Worm (Caenorhabditis elegans): ENCODE measurements around the gene Y54F10BM.22.
"Not testable (repeated sequence)": the region's sequence is repeated elsewhere in the genome, so short reads cannot be mapped to it uniquely, and the experiment has no call there.

Y54F10BM.22 gene

DNA sequence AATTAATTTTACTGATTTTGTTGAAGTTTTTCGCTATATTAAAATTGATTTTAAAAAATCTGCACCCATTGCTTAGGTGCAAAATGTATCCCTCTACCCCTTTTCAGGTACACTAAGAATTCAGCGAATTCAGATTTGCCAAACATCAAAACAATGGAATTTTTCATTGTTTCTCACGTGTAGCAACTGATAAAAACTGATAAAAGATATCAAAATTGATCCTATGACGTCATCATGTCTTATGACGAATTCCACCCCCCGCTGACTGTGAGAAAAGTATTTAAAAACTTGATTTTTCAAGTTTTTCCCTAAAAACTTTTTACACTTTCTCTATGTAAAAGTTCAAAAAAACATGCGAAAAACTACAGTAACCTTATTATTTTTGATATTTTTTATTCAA lies at the start of gene Y54F10BM.22:
Gene Y54F10BM.22, plus strand, starts transcription at position 331 of the 400 bp plus-strand sequence.
- no peak for TF ChIP-seq unc-62 (GFP tag; optimal IDR thresholded peaks at IDR 0.05)

DNA sequence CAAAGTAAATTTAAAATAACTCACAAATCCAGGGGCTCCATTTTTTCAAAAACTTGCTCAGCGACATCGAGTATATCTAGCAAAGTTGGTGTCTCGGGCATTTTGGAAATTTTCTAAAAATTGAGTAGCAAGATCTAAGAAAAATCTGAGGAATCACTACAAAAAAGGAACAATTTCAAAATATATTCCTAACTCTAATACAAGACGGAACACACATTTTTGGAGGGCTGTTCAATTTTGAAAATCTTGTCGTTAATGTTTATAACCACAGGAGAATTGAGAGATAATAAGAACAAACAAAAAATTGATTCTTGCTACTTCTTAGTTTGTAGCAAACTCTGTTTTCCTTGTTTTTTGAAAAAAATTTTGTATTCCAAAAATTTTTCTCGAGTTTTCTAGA lies 48.3 kb upstream of the Y54F10BM.22 start, which contains the start of gene fbxa-47:
Gene fbxa-47, minus strand, starts transcription at position 101 of the 400 bp plus-strand sequence.
- no peak for TF ChIP-seq unc-62 (GFP tag; optimal IDR thresholded peaks at IDR 0.05)

DNA sequence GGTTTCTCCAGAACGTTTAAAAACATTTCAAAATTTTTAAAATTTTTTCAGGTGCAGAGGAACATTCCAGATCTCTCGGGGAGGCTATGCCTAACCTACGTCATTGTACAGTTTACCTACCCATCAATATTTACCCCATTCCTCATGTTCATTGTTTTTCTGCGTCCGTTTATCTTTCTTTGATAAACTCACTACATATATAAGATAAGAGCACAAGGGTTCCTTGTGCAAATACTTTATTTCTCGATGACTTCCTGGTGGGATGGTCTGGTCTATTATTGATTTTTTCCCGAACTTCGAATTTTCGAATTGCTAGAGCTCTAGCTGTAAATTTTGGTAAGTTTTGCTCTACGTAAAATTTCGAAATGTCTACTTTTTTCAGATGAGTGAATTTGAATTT lies 47.3 kb upstream of the Y54F10BM.22 start:
- TF ChIP-seq unc-62 (GFP tag; optimal IDR thresholded peaks at IDR 0.05) = no peak

DNA sequence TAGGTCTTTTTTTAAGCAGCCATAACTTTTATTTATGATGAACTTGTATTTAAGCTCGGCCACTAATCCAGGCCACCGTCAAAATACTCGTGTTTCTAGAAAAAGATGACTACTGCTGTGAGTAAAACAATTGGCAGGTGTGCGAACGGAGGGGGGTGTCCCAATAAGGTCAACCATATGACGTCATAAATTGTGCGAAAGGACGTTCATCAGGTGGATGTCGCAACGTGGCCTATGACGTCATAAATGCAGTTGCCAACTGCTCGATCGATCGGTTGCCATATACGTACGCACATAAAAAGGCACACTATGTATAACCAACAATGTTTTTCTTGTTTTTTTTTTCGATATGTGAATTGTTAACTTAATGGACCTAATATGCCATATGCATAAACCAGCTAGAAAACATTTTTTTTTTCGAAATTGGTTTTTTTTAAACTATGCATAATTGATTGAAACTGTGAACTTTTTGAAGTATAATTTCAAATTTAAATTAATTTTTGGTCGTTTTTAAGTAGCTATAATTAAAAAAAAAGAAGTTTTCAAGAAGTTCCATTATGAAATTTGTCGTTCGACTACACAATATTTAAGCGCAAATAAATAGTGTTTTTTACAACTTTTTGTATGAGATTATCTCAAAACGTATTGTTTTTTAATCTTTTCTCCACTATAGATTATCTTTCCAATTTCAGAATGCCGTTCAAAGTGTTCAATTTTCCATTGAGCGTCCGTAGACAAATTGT lies 46.3 kb upstream of the Y54F10BM.22 start, which contains the start of gene C39B5.2:
Gene C39B5.2, plus strand, starts transcription at position 693 of the 743 bp plus-strand sequence.
- TF ChIP-seq unc-62 (GFP tag; optimal IDR thresholded peaks at IDR 0.05) = no peak

DNA sequence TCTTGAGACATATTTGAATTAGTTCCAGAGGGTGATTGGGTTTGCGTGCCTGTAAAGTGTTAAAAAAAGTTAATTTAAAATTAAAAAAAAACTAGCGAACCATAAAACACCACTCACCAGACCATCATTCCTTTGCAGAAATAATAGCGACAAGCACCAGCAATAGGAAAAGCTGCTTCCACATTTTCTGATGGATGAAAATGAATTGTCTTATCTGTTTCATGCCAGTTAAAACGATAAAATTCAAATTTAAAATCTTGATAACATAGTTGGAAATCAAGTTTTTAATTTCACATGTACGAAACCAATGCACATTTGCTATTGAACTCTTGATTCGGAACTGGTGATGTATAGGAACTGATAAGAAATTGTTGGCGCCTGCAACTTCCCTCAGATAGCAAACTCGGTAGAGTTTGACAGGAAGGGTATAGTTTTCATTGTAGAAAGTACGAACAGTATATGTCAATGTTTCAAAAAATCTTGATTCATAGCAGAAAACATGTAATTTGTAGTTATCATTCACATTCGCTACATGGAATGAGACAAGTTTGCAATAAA lies 41.0 kb upstream of the Y54F10BM.22 start, which contains the start of gene C39B5.10:
Gene C39B5.10, minus strand, starts transcription at position 51 of the 558 bp plus-strand sequence.
- no peak for TF ChIP-seq unc-62 (GFP tag; optimal IDR thresholded peaks at IDR 0.05)

DNA sequence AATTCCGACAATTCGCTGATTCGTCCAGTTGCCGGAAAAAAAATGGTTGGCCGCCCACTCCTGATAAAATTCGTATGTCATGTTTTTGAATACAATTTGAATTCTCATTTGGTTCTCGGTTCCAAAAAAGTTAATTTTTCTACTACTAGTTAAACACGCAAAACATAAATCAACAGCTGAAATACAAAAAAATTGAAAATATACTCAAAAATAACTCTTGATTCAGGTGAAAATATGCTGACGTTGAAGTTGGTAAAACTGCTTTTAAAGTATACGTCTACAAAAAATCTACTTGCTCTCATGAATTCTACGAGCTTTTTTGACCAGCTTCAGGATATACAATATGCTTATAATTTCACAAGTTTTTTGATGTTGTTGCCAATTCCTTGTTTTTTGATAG lies 40.2 kb upstream of the Y54F10BM.22 start, which contains the start of gene srz-56:
Gene srz-56, plus strand, starts transcription at position 301 of the 400 bp plus-strand sequence.
- TF ChIP-seq unc-62 (GFP tag; optimal IDR thresholded peaks at IDR 0.05) = no peak

DNA sequence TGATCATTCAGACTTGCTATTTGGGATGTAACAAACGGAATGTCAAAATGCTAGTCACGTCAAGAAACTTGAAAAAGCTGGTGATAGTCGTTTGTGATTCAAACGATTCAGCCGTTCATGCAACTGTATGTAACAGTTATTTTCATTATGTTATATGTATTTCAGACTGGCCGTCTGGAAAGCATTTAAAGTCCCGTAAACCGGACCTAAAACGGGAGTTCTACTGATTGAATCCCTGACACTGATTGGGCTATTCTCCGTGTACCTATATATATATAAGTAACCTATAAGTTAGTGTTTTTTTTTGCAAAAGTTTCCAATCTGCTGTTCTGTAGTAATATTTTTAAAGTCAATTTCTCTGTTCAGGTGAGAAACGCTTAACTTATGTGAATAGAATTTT lies 37.1 kb upstream of the Y54F10BM.22 start:
- TF ChIP-seq unc-62 (GFP tag; optimal IDR thresholded peaks at IDR 0.05) = no peak

DNA sequence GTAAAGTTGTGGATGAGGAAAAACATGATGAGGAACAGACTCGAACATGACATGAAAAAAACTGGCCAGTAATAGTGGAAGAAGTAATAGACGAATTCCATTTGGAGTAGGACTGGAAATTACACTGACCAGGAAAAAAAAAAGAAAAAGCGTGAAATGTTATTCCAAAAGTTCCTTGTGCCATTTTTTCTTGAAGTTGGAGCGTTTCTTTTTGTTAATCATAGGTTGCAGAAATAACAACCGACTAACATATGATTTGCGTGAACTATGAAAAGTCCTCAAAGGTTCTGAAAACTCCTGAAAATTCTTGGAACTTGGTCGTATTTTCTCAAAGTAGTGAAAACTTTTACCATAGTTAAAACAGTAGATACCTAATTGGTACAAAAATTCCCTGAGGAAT lies 35.0 kb upstream of the Y54F10BM.22 start, which contains the start of gene srd-67:
Gene srd-67, minus strand, starts transcription at position 101 of the 400 bp plus-strand sequence.
- TF ChIP-seq unc-62 (GFP tag; optimal IDR thresholded peaks at IDR 0.05) = no peak

DNA sequence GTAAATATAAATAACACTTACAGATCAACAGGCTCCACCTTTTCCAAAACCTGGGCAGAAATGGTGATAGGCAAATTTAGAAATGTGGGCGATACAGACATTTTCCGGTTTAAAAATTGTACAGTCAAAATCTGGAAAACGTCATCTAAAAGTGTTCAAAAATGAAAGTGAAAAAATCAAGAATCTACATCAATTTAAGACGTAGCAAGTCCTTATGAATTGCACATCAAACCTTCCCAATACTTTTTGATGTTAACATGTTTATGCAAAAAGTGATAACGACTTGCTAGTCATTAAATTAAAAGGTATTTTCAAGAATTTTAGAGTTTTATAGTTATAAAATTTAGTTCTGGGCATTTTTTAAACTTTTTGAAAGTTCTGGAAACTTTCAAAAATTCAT lies 29.4 kb upstream of the Y54F10BM.22 start, which contains the start of gene fbxa-7:
Gene fbxa-7, minus strand, starts transcription at position 101 of the 400 bp plus-strand sequence.
- no peak for TF ChIP-seq unc-62 (GFP tag; optimal IDR thresholded peaks at IDR 0.05)

DNA sequence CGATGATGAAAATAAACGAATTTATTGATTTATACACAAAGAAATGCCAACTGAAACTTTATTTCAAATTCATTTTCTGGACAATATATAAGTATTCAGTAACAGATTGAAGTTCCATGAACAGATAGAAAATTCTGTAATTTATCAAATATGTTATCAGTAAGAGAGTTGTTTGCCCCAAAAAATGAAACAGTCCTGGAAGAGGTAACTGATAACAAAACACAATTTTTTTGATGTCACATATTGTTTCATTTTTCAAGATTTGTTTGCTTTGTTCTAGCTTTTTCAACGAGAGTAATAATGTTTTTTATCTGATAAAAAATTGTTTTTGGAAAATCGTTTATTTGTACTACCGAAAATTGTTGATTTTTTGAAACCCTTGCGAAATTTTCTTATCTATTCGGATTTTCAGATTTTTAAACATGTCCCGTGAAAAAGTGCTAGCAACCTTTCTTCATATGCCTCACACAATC lies 27.6 kb upstream of the Y54F10BM.22 start, which contains the start of gene fbxa-73:
Gene fbxa-73, plus strand, starts transcription at position 423 of the 473 bp plus-strand sequence.
- TF ChIP-seq unc-62 (GFP tag; optimal IDR thresholded peaks at IDR 0.05) = no peak

DNA sequence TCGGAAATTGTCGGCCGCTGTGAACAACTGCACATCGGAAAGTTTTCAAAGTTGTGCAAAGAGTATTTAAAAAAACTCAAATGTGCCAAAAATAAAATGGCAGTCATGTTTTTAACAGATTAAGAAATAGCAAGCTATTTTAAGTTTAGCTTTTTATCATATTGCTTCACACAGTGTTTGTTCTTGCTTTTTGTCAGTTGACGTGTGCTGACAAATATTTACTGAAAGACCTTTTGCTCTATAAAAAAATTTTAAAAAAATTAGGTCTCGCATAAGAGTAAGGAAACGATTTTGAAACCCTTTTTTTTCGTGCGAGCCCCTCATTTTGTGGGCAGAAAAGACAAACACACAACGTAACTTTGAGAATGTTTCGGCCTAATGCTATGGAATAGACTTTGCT lies 25.2 kb upstream of the Y54F10BM.22 start, which contains the start of gene fbxa-71:
Gene fbxa-71, plus strand, starts transcription at position 301 of the 400 bp plus-strand sequence.
- no peak for TF ChIP-seq unc-62 (GFP tag; optimal IDR thresholded peaks at IDR 0.05)

DNA sequence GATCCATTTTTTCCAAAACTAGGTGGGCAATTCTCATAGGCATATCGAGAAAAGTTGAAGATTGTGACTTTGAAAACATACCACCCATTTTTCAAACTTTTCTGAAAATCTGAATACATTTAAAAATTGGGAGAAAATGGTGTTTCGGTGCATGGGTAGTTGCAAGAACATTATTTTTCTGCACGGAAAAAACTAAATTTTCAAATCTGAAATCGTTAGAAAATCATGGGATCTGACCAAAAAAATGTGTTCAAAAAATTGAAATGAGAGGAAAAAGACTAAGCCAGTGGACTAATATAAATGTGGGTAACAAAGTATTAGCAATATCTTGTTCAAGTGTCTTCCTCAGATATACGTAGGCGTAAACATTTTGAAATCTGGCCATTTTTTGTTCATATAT lies 21.8 kb upstream of the Y54F10BM.22 start, which contains the start of gene fbxa-43:
Gene fbxa-43, minus strand, starts transcription at position 101 of the 400 bp plus-strand sequence.
- no peak for TF ChIP-seq unc-62 (GFP tag; optimal IDR thresholded peaks at IDR 0.05)

DNA sequence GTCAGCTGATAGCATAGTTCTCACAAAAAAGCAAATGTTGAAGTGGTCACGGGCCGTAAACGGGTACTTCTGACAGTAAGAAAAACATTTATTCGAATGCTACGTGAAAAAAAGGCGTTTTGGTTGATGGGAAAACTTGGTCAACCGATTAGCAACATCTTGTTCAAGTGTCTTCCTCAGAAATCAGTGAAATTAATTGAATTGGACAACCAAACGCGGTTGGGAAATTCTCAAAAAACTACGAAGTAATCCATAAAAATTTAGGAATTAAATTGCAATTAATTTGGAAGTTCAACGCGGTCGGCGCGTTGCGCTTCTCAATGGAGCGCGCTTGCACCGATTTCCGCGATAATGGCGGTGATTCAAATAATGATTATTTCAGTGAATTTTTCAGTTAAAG lies 21.4 kb upstream of the Y54F10BM.22 start:
- no peak for TF ChIP-seq unc-62 (GFP tag; optimal IDR thresholded peaks at IDR 0.05)

DNA sequence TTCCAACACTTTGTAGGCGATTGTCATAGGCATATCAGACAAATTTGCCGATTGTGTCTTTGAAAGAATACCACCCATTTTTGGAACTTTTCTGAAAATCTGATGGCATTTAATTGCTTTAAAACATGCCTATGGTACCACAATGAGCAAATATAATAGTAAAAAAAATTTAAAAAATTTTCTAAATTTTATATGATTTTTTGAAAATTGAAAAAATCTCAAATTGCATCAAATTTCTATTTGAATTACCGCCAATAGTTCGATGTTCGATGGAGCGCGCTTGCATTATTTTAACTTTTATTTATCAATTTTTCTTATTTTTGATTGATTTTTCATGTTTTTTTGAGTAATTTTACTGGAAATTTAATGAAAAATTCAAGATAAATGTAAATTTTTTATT lies 19.3 kb upstream of the Y54F10BM.22 start, which contains the start of gene fbxa-42:
Gene fbxa-42, minus strand, starts transcription at position 101 of the 400 bp plus-strand sequence.
- not testable (repeated sequence) for TF ChIP-seq unc-62 (GFP tag; optimal IDR thresholded peaks at IDR 0.05)

DNA sequence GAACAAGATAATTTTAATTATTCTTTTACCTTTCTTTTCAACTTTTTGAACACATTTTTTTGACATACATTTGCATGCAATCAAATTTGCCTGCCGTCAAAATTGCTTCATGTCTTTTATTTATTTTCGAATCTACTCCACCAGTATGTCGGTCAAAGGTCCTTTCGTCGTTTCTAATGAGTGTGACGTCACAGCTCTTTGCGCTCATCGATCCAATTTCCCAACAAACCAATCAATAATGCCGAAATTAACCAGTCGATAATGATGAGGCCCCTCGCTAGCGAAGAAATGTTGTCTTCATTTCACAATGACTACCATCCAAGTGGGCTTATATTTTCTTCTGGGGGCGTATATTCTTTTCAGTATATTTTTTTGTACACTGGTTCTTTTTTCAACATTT lies 17.8 kb upstream of the Y54F10BM.22 start, which contains the start of gene Y54F10BM.6:
Gene Y54F10BM.6, plus strand, starts transcription at position 301 of the 400 bp plus-strand sequence.
- no peak for TF ChIP-seq unc-62 (GFP tag; optimal IDR thresholded peaks at IDR 0.05)
